Worm (Caenorhabditis elegans) whole organism, L1 larva: ENCODE results near the gene lact-8.

Source experiments
- C34B4.2 ChIP-seq: sonication (generic microtip); optimal IDR thresholded peaks from 2 replicates; lab custom pipeline; 2017; ENCODE audit warnings: mild to moderate bottlenecking, missing genetic modification characterization, missing compliant biosample characterization
- F16B12.6 ChIP-seq: fragments of 150-350 bp; optimal IDR thresholded peaks from 2 replicates; lab custom pipeline; 2014; ENCODE audit warnings: missing biosample characterization, missing genetic modification characterization
- Y116A8C.19 ChIP-seq: sonication (generic microtip); optimal IDR thresholded peaks from 2 replicates; lab custom pipeline; 2016; ENCODE audit warnings: missing compliant biosample characterization, missing genetic modification characterization, borderline replicate concordance
- aha-1 ChIP-seq: fragments of 150-350 bp; optimal IDR thresholded peaks from 2 replicates; lab custom pipeline; 2014; ENCODE audit warnings: missing biosample characterization, missing genetic modification characterization
- alr-1 ChIP-seq: fragments of 200-800 bp; sonication (Bioruptor generic); optimal IDR thresholded peaks from 2 replicates; lab custom pipeline; 2018; ENCODE audit warnings: borderline replicate concordance, mild to moderate bottlenecking, missing genetic modification characterization, missing compliant biosample characterization
- ama-1 ChIP-seq: fragments of 150-350 bp; optimal IDR thresholded peaks from 2 replicates; lab custom pipeline; 2014
- ceh-90 ChIP-seq: sonication (generic microtip); optimal IDR thresholded peaks from 2 replicates; lab custom pipeline; 2016; ENCODE audit warnings: missing genetic modification characterization, missing compliant biosample characterization
- dsc-1 ChIP-seq: sonication (generic microtip); optimal IDR thresholded peaks from 2 replicates; lab custom pipeline; 2016; ENCODE audit warnings: mild to moderate bottlenecking, missing genetic modification characterization, missing compliant biosample characterization
- efl-1 ChIP-seq, 4 experiments: fragments of 150-350 bp; optimal IDR thresholded peaks in 3 of 4; peaks in 1 of 4; 1 replicate in 1 of 4; 2 replicates in 3 of 4; lab custom pipeline; 2014; ENCODE audit warnings: missing biosample characterization in 2 of 4, missing genetic modification characterization in 2 of 4, missing genetic modification reagents in 2 of 4
- elt-2 ChIP-seq: sonication (generic microtip); optimal IDR thresholded peaks from 2 replicates; lab custom pipeline; 2016; ENCODE audit warnings: missing genetic modification characterization, mild to moderate bottlenecking, inconsistent platforms, missing compliant biosample characterization, missing genetic modification reagents
- elt-3 ChIP-seq, 6 experiments: fragments of 150-350 bp in 1 of 6; sonication (generic microtip); optimal IDR thresholded peaks; 2 replicates each; lab custom pipeline; 2017 to 2018; ENCODE audit warnings: missing biosample characterization in 6 of 6, missing genetic modification characterization in 6 of 6, inconsistent platforms in 1 of 6
- ets-5 ChIP-seq: fragments of 200-800 bp; sonication (Bioruptor generic); IDR thresholded peaks from 2 replicates; pipeline ENCODE4 v1.3.6; 2022; ENCODE audit warnings: missing genetic modification characterization, missing compliant biosample characterization
- fkh-4 ChIP-seq: sonication (generic microtip); optimal IDR thresholded peaks from 2 replicates; lab custom pipeline; 2016; ENCODE audit warnings: missing compliant biosample characterization, missing genetic modification characterization, borderline replicate concordance
- hpl-2 ChIP-seq: fragments of 150-350 bp; optimal IDR thresholded peaks from 2 replicates; lab custom pipeline; 2014; ENCODE audit warnings: missing biosample characterization, missing genetic modification reagents, missing genetic modification characterization
- irx-1 ChIP-seq: sonication (generic microtip); optimal IDR thresholded peaks from 2 replicates; lab custom pipeline; 2016; ENCODE audit warnings: missing genetic modification characterization, missing compliant biosample characterization
- isw-1 ChIP-seq: fragments of 200-800 bp; sonication (Bioruptor generic); IDR thresholded peaks from 2 replicates; pipeline ENCODE4 v1.3.6; 2022; ENCODE audit warnings: missing genetic modification characterization, missing compliant biosample characterization
- jun-1 ChIP-seq: fragments of 150-350 bp; optimal IDR thresholded peaks from 2 replicates; lab custom pipeline; 2014; ENCODE audit warnings: missing biosample characterization, missing genetic modification reagents, missing genetic modification characterization
- lin-13 ChIP-seq: fragments of 150-350 bp; optimal IDR thresholded peaks from 2 replicates; lab custom pipeline; 2014; ENCODE audit warnings: missing biosample characterization, missing genetic modification reagents, missing genetic modification characterization
- lin-39 ChIP-seq: fragments of 150-350 bp; optimal IDR thresholded peaks from 2 replicates; lab custom pipeline; 2014; ENCODE audit warnings: missing biosample characterization, missing genetic modification reagents, missing genetic modification characterization
- lir-3 ChIP-seq: sonication (generic microtip); optimal IDR thresholded peaks from 2 replicates; lab custom pipeline; 2016; ENCODE audit warnings: mild to moderate bottlenecking, missing genetic modification characterization, moderate library complexity, missing compliant biosample characterization; ENCODE audit not compliant: poor library complexity
- lsy-2 ChIP-seq, 2 experiments: fragments of 150-350 bp; optimal IDR thresholded peaks; 2 replicates each; lab custom pipeline; 2014; ENCODE audit warnings: missing biosample characterization in 2 of 2, missing genetic modification characterization in 2 of 2
- mab-9 ChIP-seq: fragments of 200-800 bp; sonication (Bioruptor generic); IDR thresholded peaks from 2 replicates; pipeline ENCODE4 v1.3.6; 2022; ENCODE audit warnings: missing genetic modification reagents, missing genetic modification characterization, missing compliant biosample characterization
- mdl-1 ChIP-seq, 2 experiments: fragments of 150-350 bp; optimal IDR thresholded peaks; 2 replicates each; lab custom pipeline; 2014 to 2017; ENCODE audit warnings: missing biosample characterization in 2 of 2, missing genetic modification characterization in 2 of 2, inconsistent platforms in 1 of 2
- nhr-12 ChIP-seq: sonication (generic microtip); optimal IDR thresholded peaks from 2 replicates; lab custom pipeline; 2017; ENCODE audit warnings: missing biosample characterization, missing genetic modification characterization
- nhr-19 ChIP-seq: fragments of 200-800 bp; sonication (Bioruptor generic); conservative IDR thresholded peaks from 2 replicates; pipeline ENCODE4 v1.3.6; 2022; ENCODE audit warnings: missing genetic modification characterization, missing compliant biosample characterization
- nhr-47 ChIP-seq: sonication (generic microtip); optimal IDR thresholded peaks from 2 replicates; lab custom pipeline; 2016; ENCODE audit warnings: mild to moderate bottlenecking, missing genetic modification characterization, moderate library complexity, missing compliant biosample characterization
- nhr-71 ChIP-seq: sonication (generic microtip); optimal IDR thresholded peaks from 2 replicates; lab custom pipeline; 2016; ENCODE audit warnings: mild to moderate bottlenecking, missing genetic modification characterization, moderate library complexity, missing compliant biosample characterization
- nhr-76 ChIP-seq: sonication (generic microtip); optimal IDR thresholded peaks from 2 replicates; lab custom pipeline; 2017; ENCODE audit warnings: missing biosample characterization, missing genetic modification characterization
- nhr-77 ChIP-seq: fragments of 150-350 bp; optimal IDR thresholded peaks from 2 replicates; lab custom pipeline; 2014; ENCODE audit warnings: missing biosample characterization, missing genetic modification characterization
- nhr-85 ChIP-seq: sonication (generic microtip); peaks from one replicate; lab custom pipeline; 2016; ENCODE audit warnings: missing genetic modification characterization, inconsistent platforms, missing compliant biosample characterization
- nhr-90 ChIP-seq: sonication (generic microtip); optimal IDR thresholded peaks from 2 replicates; lab custom pipeline; 2016; ENCODE audit warnings: mild to moderate bottlenecking, missing genetic modification characterization, missing compliant biosample characterization; ENCODE audit not compliant: poor library complexity
- pag-3 ChIP-seq: sonication (generic microtip); optimal IDR thresholded peaks from 2 replicates; lab custom pipeline; 2017; ENCODE audit warnings: missing genetic modification characterization, mild to moderate bottlenecking, missing compliant biosample characterization, antibody characterized with exemption, borderline replicate concordance; ENCODE audit not compliant: insufficient read depth
- sptf-1 ChIP-seq: fragments of 150-350 bp; optimal IDR thresholded peaks from 2 replicates; lab custom pipeline; 2014; ENCODE audit warnings: missing biosample characterization, missing genetic modification characterization
- swsn-7 ChIP-seq: sonication (generic microtip); optimal IDR thresholded peaks from 2 replicates; lab custom pipeline; 2016; ENCODE audit warnings: missing genetic modification characterization, missing compliant biosample characterization
- tlp-1 ChIP-seq: fragments of 150-350 bp; optimal IDR thresholded peaks from 2 replicates; lab custom pipeline; 2014; ENCODE audit warnings: missing biosample characterization, missing genetic modification characterization
- unc-30 ChIP-seq: sonication (generic microtip); optimal IDR thresholded peaks from 2 replicates; lab custom pipeline; 2017; ENCODE audit warnings: missing biosample characterization, missing genetic modification characterization
- unc-98 ChIP-seq: fragments of 200-800 bp; sonication (Bioruptor generic); IDR thresholded peaks from 2 replicates; pipeline ENCODE4 v1.3.6; 2022; ENCODE audit warnings: missing genetic modification characterization, missing compliant biosample characterization
- zag-1 ChIP-seq: fragments of 150-350 bp; optimal IDR thresholded peaks from 2 replicates; lab custom pipeline; 2014; ENCODE audit warnings: missing biosample characterization, missing genetic modification characterization
- ztf-4 ChIP-seq: fragments of 150-350 bp; optimal IDR thresholded peaks from 2 replicates; lab custom pipeline; 2014; ENCODE audit warnings: missing biosample characterization, missing genetic modification characterization

Gene lact-8

DNA sequence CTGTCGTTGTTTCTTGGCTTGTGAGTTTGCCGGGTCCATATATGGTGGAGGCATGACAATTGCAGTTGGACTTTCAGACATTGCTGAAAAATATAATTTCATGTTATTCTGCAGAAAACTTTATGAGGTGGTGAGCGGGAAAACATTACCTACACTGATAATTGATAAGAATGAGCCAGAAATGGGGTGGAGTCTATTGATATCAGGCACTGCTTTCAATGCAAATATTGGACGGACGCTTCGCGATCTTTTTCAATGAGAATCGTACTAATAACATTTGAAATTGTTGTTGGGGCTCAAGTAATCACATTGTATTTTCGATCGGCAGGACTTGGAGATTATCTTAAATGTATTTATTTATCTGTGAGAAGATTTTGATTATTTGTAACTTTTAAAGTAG lies 34.2 kb downstream of the lact-8 start, which contains the start of gene T04C12.1:
TSS of gene T04C12.1 (minus strand) at position 90 of the 400 bp plus-strand sequence.
- peak; percentile 61 for TF ChIP-seq ama-1 (lab: Kevin White, UChicago)
- TF ChIP-seq fkh-4, result no peak
- TF ChIP-seq nhr-85 (tag; lab: Kevin White, UChicago), result peak; percentile 13
- TF ChIP-seq C34B4.2 (tag; lab: Kevin White, UChicago), result no peak
- TF ChIP-seq nhr-90 (tag; lab: Kevin White, UChicago), result peak; percentile 13
- peak; percentile 19 for TF ChIP-seq nhr-71 (tag; lab: Kevin White, UChicago)
- peak; percentile 4 for TF ChIP-seq elt-2 (tag; lab: Kevin White, UChicago)
- TF ChIP-seq nhr-19 (GFP tag; lab: Robert Waterston, UW), result 0 out of 2 replicates have a peak, but pooled peaks have one; percentile 13

DNA sequence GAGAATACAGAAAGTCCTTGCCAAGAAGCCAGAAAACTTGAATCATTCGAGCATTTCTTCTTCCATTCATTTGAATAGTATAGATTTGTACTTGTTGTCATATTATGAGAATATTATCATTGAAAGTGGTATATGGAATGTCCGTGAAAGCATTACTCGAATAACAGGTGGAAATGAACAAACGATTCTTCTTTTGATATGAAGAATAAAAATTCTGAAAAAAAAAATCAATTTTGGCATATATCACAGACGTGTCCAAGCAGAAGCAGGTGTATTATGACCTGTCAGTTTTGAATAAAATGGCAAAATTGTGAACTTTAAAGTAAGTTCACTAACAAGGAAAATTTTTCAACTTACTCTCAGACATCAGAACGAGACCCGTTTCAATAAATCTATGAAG lies 36.4 kb downstream of the lact-8 start, which contains the start of gene srh-75:
TSS of gene srh-75 (minus strand) at position 101 of the 400 bp plus-strand sequence.
- TF ChIP-seq efl-1 (optimal IDR thresholded peaks at IDR 0.05; lab: Kevin White, UChicago) (no peak), efl-1 (GFP tag; optimal IDR thresholded peaks at IDR 0.05 in 1 of 2; lab: Kevin White, UChicago) (no peak), C34B4.2 (tag; lab: Kevin White, UChicago) (no peak), lsy-2 (tag; optimal IDR thresholded peaks at IDR 0.05; lab: Kevin White, UChicago) (no peak), ets-5 (GFP tag; lab: Robert Waterston, UW) (no peak), unc-98 (GFP tag; lab: Robert Waterston, UW) (no peak)

DNA sequence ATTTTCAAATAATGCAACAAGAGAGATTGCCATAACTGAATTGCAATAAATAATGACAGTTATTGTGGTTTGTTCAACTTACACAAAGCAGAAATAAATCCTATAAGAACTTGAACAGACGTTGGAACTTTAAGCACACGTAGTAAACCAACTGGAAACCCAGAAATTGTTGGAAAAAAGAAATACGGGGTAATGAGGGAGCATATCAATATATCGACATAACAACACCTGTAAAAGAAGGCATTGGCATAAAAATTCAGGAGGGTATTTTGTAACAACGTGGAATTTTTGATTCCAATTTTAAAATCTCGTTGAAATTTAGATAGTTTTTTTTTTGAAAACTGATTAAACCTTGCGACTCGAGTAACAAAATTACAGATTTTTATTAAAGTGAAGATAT lies 36.9 kb downstream of the lact-8 start:
- no peak for TF ChIP-seq mab-9
- TF ChIP-seq zag-1 (tag; lab: Kevin White, UChicago), result no peak
- no peak for TF ChIP-seq lir-3 (tag; lab: Kevin White, UChicago)
- TF ChIP-seq ceh-90, result no peak
- TF ChIP-seq hpl-2 (GFP tag; lab: Kevin White, UChicago), result no peak
- TF ChIP-seq nhr-47, result no peak
- TF ChIP-seq irx-1 (tag; lab: Kevin White, UChicago), result no peak
- no peak for TF ChIP-seq nhr-76 (tag; lab: Kevin White, UChicago)
- TF ChIP-seq nhr-85 (tag; lab: Kevin White, UChicago), result no peak
- TF ChIP-seq alr-1, result no peak
- no peak for TF ChIP-seq sptf-1 (tag; lab: Kevin White, UChicago)
- no peak for TF ChIP-seq efl-1 (optimal IDR thresholded peaks at IDR 0.05; lab: Kevin White, UChicago)
- no peak for TF ChIP-seq efl-1 (GFP tag; optimal IDR thresholded peaks at IDR 0.05 in 1 of 2; lab: Kevin White, UChicago)
- no peak for TF ChIP-seq isw-1 (GFP tag; lab: Robert Waterston, UW)

DNA sequence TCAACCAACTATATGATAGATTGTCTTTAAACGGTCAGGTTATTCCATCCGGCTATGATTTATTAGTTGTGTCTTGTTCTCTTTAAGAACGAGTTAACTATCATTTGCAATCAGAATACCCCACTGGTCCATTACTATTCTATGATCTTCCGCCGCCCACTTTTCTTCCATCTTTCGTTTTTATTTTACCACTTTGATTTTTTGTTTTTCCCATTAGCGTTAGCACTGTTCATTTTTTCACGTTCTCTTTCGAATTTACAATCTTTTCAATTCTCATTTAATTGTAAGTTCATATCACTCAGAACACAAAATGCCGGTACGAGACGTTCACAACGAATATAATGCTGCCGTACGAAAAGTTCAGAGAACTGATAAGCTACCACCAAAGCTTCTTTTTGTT lies 39.6 kb downstream of the lact-8 start, which contains the start of gene T04C12.7:
TSS of gene T04C12.7 (plus strand) at position 301 of the 400 bp plus-strand sequence.
- TF ChIP-seq lin-39 (tag; lab: Kevin White, UChicago), result no peak
- no peak for TF ChIP-seq mdl-1 (tag; optimal IDR thresholded peaks at IDR 0.05; lab: Kevin White, UChicago)
- no peak for TF ChIP-seq fkh-4
- no peak for TF ChIP-seq nhr-47
- no peak for TF ChIP-seq unc-98 (GFP tag; lab: Robert Waterston, UW)

DNA sequence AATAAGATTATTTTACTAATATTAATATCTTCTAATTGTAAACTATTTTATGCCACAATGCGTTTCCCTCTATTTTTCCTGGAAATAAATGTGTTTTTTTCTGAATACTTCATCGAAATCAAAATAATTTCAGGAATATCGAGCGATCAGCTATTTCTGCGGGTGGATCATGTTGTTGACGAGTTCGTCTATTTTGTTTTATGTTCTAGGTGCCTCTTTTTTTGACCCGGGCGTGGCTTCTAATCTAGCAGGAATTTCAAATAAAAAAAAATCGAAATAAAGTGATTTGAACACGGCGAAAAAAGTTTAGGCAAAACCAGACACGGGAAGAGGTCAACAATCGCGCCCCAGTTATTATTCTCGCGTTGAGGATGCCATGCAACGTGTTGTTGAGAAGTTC lies 41.5 kb downstream of the lact-8 start, which contains the start of gene T04C12.33:
TSS of gene T04C12.33 (plus strand) at position 301 of the 400 bp plus-strand sequence.
- TF ChIP-seq F16B12.6 (tag; lab: Kevin White, UChicago) (no peak), nhr-71 (tag; lab: Kevin White, UChicago) (peak; percentile 13), nhr-19 (GFP tag; lab: Robert Waterston, UW) (no peak), Y116A8C.19 (no peak), irx-1 (tag; lab: Kevin White, UChicago) (no peak)

DNA sequence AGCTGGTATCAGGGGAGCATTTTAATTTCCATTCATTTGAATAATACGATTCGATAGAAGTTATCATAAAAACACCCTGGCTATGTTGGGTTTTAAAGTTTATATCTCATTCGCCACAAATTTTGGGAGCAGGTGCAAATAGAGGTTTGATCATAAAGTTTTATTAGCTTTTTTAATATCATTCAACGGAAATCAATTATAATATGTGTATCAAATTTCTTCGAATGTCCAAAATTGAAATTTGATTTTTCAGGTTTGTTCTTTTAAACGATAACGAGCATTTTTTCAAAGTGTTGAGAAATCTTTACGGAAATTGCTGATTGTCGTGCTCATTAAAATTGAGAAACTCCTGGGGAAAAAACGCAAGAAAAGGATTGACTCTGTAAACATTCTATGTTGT lies 44.7 kb downstream of the lact-8 start, which contains the start of gene srh-74:
TSS of gene srh-74 (minus strand) at position 101 of the 400 bp plus-strand sequence.
- TF ChIP-seq ceh-90 (no peak), tlp-1 (tag; lab: Kevin White, UChicago) (no peak), nhr-19 (GFP tag; lab: Robert Waterston, UW) (no peak), ztf-4 (tag; lab: Kevin White, UChicago) (no peak), dsc-1 (tag; lab: Kevin White, UChicago) (no peak), elt-2 (tag; lab: Kevin White, UChicago) (no peak), aha-1 (tag; lab: Kevin White, UChicago) (no peak), nhr-12 (tag; lab: Kevin White, UChicago) (no peak), lin-13 (GFP tag; lab: Kevin White, UChicago) (no peak), swsn-7 (tag; lab: Kevin White, UChicago) (no peak), pag-3 (tag; lab: Kevin White, UChicago) (no peak), nhr-77 (tag; lab: Kevin White, UChicago) (no peak), unc-30 (tag; lab: Kevin White, UChicago) (no peak), lin-39 (tag; lab: Kevin White, UChicago) (no peak), elt-3 (tag; optimal IDR thresholded peaks at IDR 0.05; lab: Kevin White, UChicago) (no peak), jun-1 (tag; lab: Kevin White, UChicago) (no peak)
